Worm (Caenorhabditis elegans): Measurements from ENCODE around the gene C10G8.4.

DNA sequence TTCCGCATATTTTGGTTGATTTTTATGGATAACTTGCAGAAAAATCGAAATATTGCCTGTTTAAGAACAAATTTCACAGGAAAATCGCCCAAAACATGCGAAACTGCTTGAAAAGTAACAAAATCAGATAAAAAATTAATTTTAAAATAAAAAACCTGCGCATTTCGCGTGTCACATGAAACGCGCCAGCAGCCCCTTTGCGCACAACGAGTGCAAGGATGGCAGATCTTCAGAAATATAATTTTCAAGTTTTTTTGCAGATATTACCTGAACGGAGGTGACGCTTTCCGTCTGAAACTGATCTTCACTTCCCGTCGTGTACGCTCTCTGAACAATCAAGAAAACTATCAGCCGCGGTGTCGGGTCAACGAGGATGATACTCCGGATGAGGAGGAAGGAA, 36.8 kb upstream of the C10G8.4 start:
- TF ChIP-seq sea-2 (GFP tag; optimal IDR thresholded peaks at IDR 0.05) = no peak
- no peak for TF ChIP-seq nhr-28 (tag; optimal IDR thresholded peaks at IDR 0.05)
- TF ChIP-seq lin-39 (tag; optimal IDR thresholded peaks at IDR 0.05) = no peak
- TF ChIP-seq elt-3 (tag; optimal IDR thresholded peaks at IDR 0.05) = no peak
- no peak for TF ChIP-seq ztf-11 (tag; optimal IDR thresholded peaks at IDR 0.05)
- no peak for TF ChIP-seq egl-5 (tag; optimal IDR thresholded peaks at IDR 0.05)
- TF ChIP-seq snpc-4 (tag; optimal IDR thresholded peaks at IDR 0.05) = no peak
- no peak for TF ChIP-seq unc-62 (GFP tag; optimal IDR thresholded peaks at IDR 0.05)
- TF ChIP-seq mdl-1 (tag; optimal IDR thresholded peaks at IDR 0.05) = no peak
- no peak for TF ChIP-seq nhr-12 (tag; optimal IDR thresholded peaks at IDR 0.05)
- TF ChIP-seq egl-27 (tag; optimal IDR thresholded peaks at IDR 0.05) = no peak
- TF ChIP-seq ztf-4 (tag; optimal IDR thresholded peaks at IDR 0.05) = no peak
- TF ChIP-seq ceh-9 (tag; optimal IDR thresholded peaks at IDR 0.05) = no peak
